Worm (Caenorhabditis elegans): ENCODE results near the gene clec-73.

- TF ChIP-seq flt-1 (GFP tag; IDR thresholded peaks at IDR 0.05): no peak
- TF ChIP-seq T22C8.4 (GFP tag; IDR thresholded peaks at IDR 0.05): no peak
- no peak for TF ChIP-seq klf-2 (GFP tag; conservative IDR thresholded peaks at IDR 0.05)
Observed at ce11 chrIV:3979525-3979924, 23.5 kb upstream of the clec-73 start, which contains the start of gene srh-222.
